Worm (Caenorhabditis elegans) whole organism, L1 larva: ENCODE results near the gene arf-5.

Experiments used
- C04F5.9 ChIP-seq: sonication (generic microtip); optimal IDR thresholded peaks from 2 replicates; lab custom pipeline; 2016; ENCODE audit warnings: missing genetic modification characterization, missing compliant biosample characterization
- C16A3.4 ChIP-seq: fragments of 150-350 bp; optimal IDR thresholded peaks from 2 replicates; lab custom pipeline; 2014; ENCODE audit warnings: missing biosample characterization, missing genetic modification characterization
- Y116A8C.19 ChIP-seq: sonication (generic microtip); optimal IDR thresholded peaks from 2 replicates; lab custom pipeline; 2016; ENCODE audit warnings: missing compliant biosample characterization, missing genetic modification characterization, borderline replicate concordance
- blmp-1 ChIP-seq: fragments of 150-350 bp; optimal IDR thresholded peaks from 2 replicates; lab custom pipeline; 2014; ENCODE audit warnings: missing biosample characterization, missing genetic modification characterization
- ceh-63 ChIP-seq: fragments of 200-800 bp; sonication (Bioruptor generic); optimal IDR thresholded peaks from 2 replicates; lab custom pipeline; 2018; ENCODE audit warnings: mild to moderate bottlenecking, missing genetic modification characterization, missing compliant biosample characterization
- ceh-8 ChIP-seq: fragments of 200-800 bp; sonication (Bioruptor generic); optimal IDR thresholded peaks from 2 replicates; lab custom pipeline; 2018; ENCODE audit warnings: mild to moderate bottlenecking, missing genetic modification characterization, moderate library complexity, missing compliant biosample characterization
- ceh-82 ChIP-seq, 3 experiments: fragments of 150-350 bp in 1 of 3; sonication (generic microtip) in 2 of 3; optimal IDR thresholded peaks; 2 replicates each; lab custom pipeline; 2014 to 2017; ENCODE audit warnings: missing biosample characterization in 3 of 3, missing genetic modification characterization in 3 of 3
- ceh-88 ChIP-seq: fragments of 200-800 bp; sonication (Bioruptor generic); IDR thresholded peaks from 2 replicates; pipeline ENCODE4 v1.3.6; 2022; ENCODE audit warnings: missing genetic modification characterization, missing compliant biosample characterization
- dpl-1 ChIP-seq, 3 experiments: fragments of 150-350 bp in 2 of 3; sonication (generic microtip) in 1 of 3; optimal IDR thresholded peaks; 2 replicates each; lab custom pipeline; 2014 to 2017; ENCODE audit warnings: missing biosample characterization in 3 of 3, missing genetic modification characterization in 3 of 3, missing genetic modification reagents in 3 of 3
- dsc-1 ChIP-seq: sonication (generic microtip); optimal IDR thresholded peaks from 2 replicates; lab custom pipeline; 2016; ENCODE audit warnings: mild to moderate bottlenecking, missing genetic modification characterization, missing compliant biosample characterization
- efl-1 ChIP-seq, 4 experiments: fragments of 150-350 bp; optimal IDR thresholded peaks in 3 of 4; peaks in 1 of 4; 1 replicate in 1 of 4; 2 replicates in 3 of 4; lab custom pipeline; 2014; ENCODE audit warnings: missing biosample characterization in 2 of 4, missing genetic modification characterization in 2 of 4, missing genetic modification reagents in 2 of 4
- efl-3 ChIP-seq: fragments of 200-800 bp; sonication (Bioruptor generic); optimal IDR thresholded peaks from 2 replicates; lab custom pipeline; 2018; ENCODE audit warnings: mild to moderate bottlenecking, missing genetic modification characterization, missing compliant biosample characterization
- egl-13 ChIP-seq: sonication (generic microtip); optimal IDR thresholded peaks from 2 replicates; lab custom pipeline; 2016; ENCODE audit warnings: missing genotype, missing genetic modification reagents, missing genetic modification characterization, missing compliant biosample characterization
- elt-2 ChIP-seq: sonication (generic microtip); optimal IDR thresholded peaks from 2 replicates; lab custom pipeline; 2016; ENCODE audit warnings: missing genetic modification characterization, mild to moderate bottlenecking, inconsistent platforms, missing compliant biosample characterization, missing genetic modification reagents
- elt-3 ChIP-seq, 6 experiments: fragments of 150-350 bp in 1 of 6; sonication (generic microtip); optimal IDR thresholded peaks; 2 replicates each; lab custom pipeline; 2017 to 2018; ENCODE audit warnings: missing biosample characterization in 6 of 6, missing genetic modification characterization in 6 of 6, inconsistent platforms in 1 of 6
- fkh-10 ChIP-seq: sonication (generic microtip); optimal IDR thresholded peaks from 2 replicates; lab custom pipeline; 2017; ENCODE audit warnings: missing biosample characterization, missing genetic modification reagents, missing genetic modification characterization
- fkh-4 ChIP-seq: sonication (generic microtip); optimal IDR thresholded peaks from 2 replicates; lab custom pipeline; 2016; ENCODE audit warnings: missing compliant biosample characterization, missing genetic modification characterization, borderline replicate concordance
- fkh-8 ChIP-seq: sonication (generic microtip); optimal IDR thresholded peaks from 2 replicates; lab custom pipeline; 2016; ENCODE audit warnings: mild to moderate bottlenecking, missing genetic modification characterization, missing compliant biosample characterization
- fos-1 ChIP-seq: fragments of 150-350 bp; optimal IDR thresholded peaks from 2 replicates; lab custom pipeline; 2014; ENCODE audit warnings: missing biosample characterization, missing genetic modification characterization
- grh-1 ChIP-seq: fragments of 200-800 bp; sonication (Bioruptor generic); IDR thresholded peaks from 2 replicates; pipeline ENCODE4 v1.3.6; 2022; ENCODE audit warnings: missing genetic modification reagents, missing genetic modification characterization, missing compliant biosample characterization
- isw-1 ChIP-seq: fragments of 200-800 bp; sonication (Bioruptor generic); IDR thresholded peaks from 2 replicates; pipeline ENCODE4 v1.3.6; 2022; ENCODE audit warnings: missing genetic modification characterization, missing compliant biosample characterization
- jun-1 ChIP-seq: fragments of 150-350 bp; optimal IDR thresholded peaks from 2 replicates; lab custom pipeline; 2014; ENCODE audit warnings: missing biosample characterization, missing genetic modification reagents, missing genetic modification characterization
- lin-15B ChIP-seq: fragments of 150-350 bp; sonication (generic microtip); optimal IDR thresholded peaks from 3 replicates; lab custom pipeline; 2014; ENCODE audit warnings: missing biosample characterization, missing genetic modification characterization
- lin-39 ChIP-seq: fragments of 150-350 bp; optimal IDR thresholded peaks from 2 replicates; lab custom pipeline; 2014; ENCODE audit warnings: missing biosample characterization, missing genetic modification reagents, missing genetic modification characterization
- lir-3 ChIP-seq: sonication (generic microtip); optimal IDR thresholded peaks from 2 replicates; lab custom pipeline; 2016; ENCODE audit warnings: mild to moderate bottlenecking, missing genetic modification characterization, moderate library complexity, missing compliant biosample characterization; ENCODE audit not compliant: poor library complexity
- lsy-2 ChIP-seq, 2 experiments: fragments of 150-350 bp; optimal IDR thresholded peaks; 2 replicates each; lab custom pipeline; 2014; ENCODE audit warnings: missing biosample characterization in 2 of 2, missing genetic modification characterization in 2 of 2
- mab-9 ChIP-seq: fragments of 200-800 bp; sonication (Bioruptor generic); IDR thresholded peaks from 2 replicates; pipeline ENCODE4 v1.3.6; 2022; ENCODE audit warnings: missing genetic modification reagents, missing genetic modification characterization, missing compliant biosample characterization
- mdl-1 ChIP-seq, 2 experiments: fragments of 150-350 bp; optimal IDR thresholded peaks; 2 replicates each; lab custom pipeline; 2014 to 2017; ENCODE audit warnings: missing biosample characterization in 2 of 2, missing genetic modification characterization in 2 of 2, inconsistent platforms in 1 of 2
- mep-1 ChIP-seq: fragments of 150-350 bp; optimal IDR thresholded peaks from 2 replicates; lab custom pipeline; 2014; ENCODE audit warnings: missing biosample characterization, missing genetic modification characterization
- nhr-12 ChIP-seq: sonication (generic microtip); optimal IDR thresholded peaks from 2 replicates; lab custom pipeline; 2017; ENCODE audit warnings: missing biosample characterization, missing genetic modification characterization
- nhr-20 ChIP-seq: sonication (generic microtip); optimal IDR thresholded peaks from 2 replicates; lab custom pipeline; 2016; ENCODE audit warnings: mild to moderate bottlenecking, missing genetic modification characterization, missing compliant biosample characterization
- nhr-28 ChIP-seq: fragments of 150-350 bp; optimal IDR thresholded peaks from 2 replicates; lab custom pipeline; 2014; ENCODE audit warnings: missing biosample characterization, missing genetic modification characterization
- nhr-85 ChIP-seq: sonication (generic microtip); peaks from one replicate; lab custom pipeline; 2016; ENCODE audit warnings: missing genetic modification characterization, inconsistent platforms, missing compliant biosample characterization
- pag-3 ChIP-seq: sonication (generic microtip); optimal IDR thresholded peaks from 2 replicates; lab custom pipeline; 2017; ENCODE audit warnings: missing genetic modification characterization, mild to moderate bottlenecking, missing compliant biosample characterization, antibody characterized with exemption, borderline replicate concordance; ENCODE audit not compliant: insufficient read depth
- pax-3 ChIP-seq: fragments of 200-800 bp; sonication (Bioruptor generic); optimal IDR thresholded peaks from 2 replicates; lab custom pipeline; 2018; ENCODE audit warnings: mild to moderate bottlenecking, missing genetic modification characterization, moderate library complexity, missing compliant biosample characterization
- rnt-1 ChIP-seq: sonication (generic microtip); optimal IDR thresholded peaks from 2 replicates; lab custom pipeline; 2016; ENCODE audit warnings: mild to moderate bottlenecking, missing genetic modification characterization, moderate library complexity, missing compliant biosample characterization
- sox-4 ChIP-seq: sonication (generic microtip); optimal IDR thresholded peaks from 2 replicates; lab custom pipeline; 2016; ENCODE audit warnings: missing genetic modification characterization, missing compliant biosample characterization
- swsn-7 ChIP-seq: sonication (generic microtip); optimal IDR thresholded peaks from 2 replicates; lab custom pipeline; 2016; ENCODE audit warnings: missing genetic modification characterization, missing compliant biosample characterization
- tbx-2 ChIP-seq: sonication (generic microtip); optimal IDR thresholded peaks from 2 replicates; lab custom pipeline; 2016; ENCODE audit warnings: missing genetic modification characterization, missing compliant biosample characterization
- unc-86 ChIP-seq: sonication (generic microtip); optimal IDR thresholded peaks from 2 replicates; lab custom pipeline; 2016; ENCODE audit warnings: missing genetic modification characterization, missing compliant biosample characterization
- unc-98 ChIP-seq: fragments of 200-800 bp; sonication (Bioruptor generic); IDR thresholded peaks from 2 replicates; pipeline ENCODE4 v1.3.6; 2022; ENCODE audit warnings: missing genetic modification characterization, missing compliant biosample characterization
- xbp-1 ChIP-seq: sonication (generic microtip); optimal IDR thresholded peaks from 2 replicates; lab custom pipeline; 2016; ENCODE audit warnings: missing genetic modification characterization, missing compliant biosample characterization
- ztf-11 ChIP-seq, 2 experiments: sonication (generic microtip); optimal IDR thresholded peaks; 2 replicates each; lab custom pipeline; 2016 to 2017; ENCODE audit warnings: missing genetic modification characterization in 2 of 2, missing biosample characterization in 1 of 2, missing compliant biosample characterization in 1 of 2

Gene arf-5

ce11 chrIV:8010521-8010920, 28.2 kb downstream of the arf-5 start:
- no peak for TF ChIP-seq unc-98
- no peak for TF ChIP-seq ceh-88
- TF ChIP-seq unc-86, result no peak
- no peak for TF ChIP-seq jun-1 (tag; lab: Kevin White, UChicago)
- TF ChIP-seq dpl-1 (GFP tag; optimal IDR thresholded peaks at IDR 0.05; lab: Kevin White, UChicago), result no peak
- TF ChIP-seq rnt-1 (tag; lab: Kevin White, UChicago), result no peak
- no peak for TF ChIP-seq pag-3 (tag; lab: Kevin White, UChicago)
- TF ChIP-seq elt-3 (tag; optimal IDR thresholded peaks at IDR 0.05; lab: Kevin White, UChicago), result no peak
- no peak for TF ChIP-seq mdl-1 (tag; optimal IDR thresholded peaks at IDR 0.05; lab: Kevin White, UChicago)
- no peak for TF ChIP-seq nhr-85 (tag; lab: Kevin White, UChicago)
- TF ChIP-seq sox-4, result no peak

ce11 chrIV:8012330-8012729, 30.0 kb downstream of the arf-5 start, which contains the start of gene Y42H9B.3:
TSS of gene Y42H9B.3 (minus strand) at chrIV:8012430.
- no peak for TF ChIP-seq mab-9 (GFP tag; lab: Robert Waterston, UW)
- no peak for TF ChIP-seq nhr-12 (tag; lab: Kevin White, UChicago)

- TF ChIP-seq efl-3 (no peak), lin-39 (tag; lab: Kevin White, UChicago) (no peak), Y116A8C.19 (tag; lab: Kevin White, UChicago) (no peak), nhr-28 (tag; lab: Kevin White, UChicago) (no peak), blmp-1 (tag; lab: Kevin White, UChicago) (no peak)
Measured at ce11 chrIV:8013849-8014248, 31.5 kb downstream of the arf-5 start, which contains the start of gene C26B2.8. TSS of gene C26B2.8 (plus strand) at chrIV:8014149.

- TF ChIP-seq egl-13 (tag; lab: Kevin White, UChicago), result peak; percentile 86
- TF ChIP-seq ceh-8 (GFP tag; lab: Kevin White, UChicago), result peak; percentile 37
- TF ChIP-seq jun-1 (tag; lab: Kevin White, UChicago), result peak; percentile 44
- peak; percentile 47 for TF ChIP-seq fkh-10 (GFP tag; lab: Kevin White, UChicago)
- TF ChIP-seq fos-1 (tag; lab: Kevin White, UChicago), result peak; percentile 21
- TF ChIP-seq swsn-7, result peak; percentile 81
- TF ChIP-seq mdl-1 (tag; optimal IDR thresholded peaks at IDR 0.05; lab: Kevin White, UChicago), result peak in 1 of 2 experiments; percentile 52
- TF ChIP-seq mep-1, result peak; percentile 22
- 0 out of 2 replicates have a peak, but pooled peaks have one; percentile 27 for TF ChIP-seq grh-1 (GFP tag; lab: Robert Waterston, UW)
- peak; percentile 75 for TF ChIP-seq fkh-8 (tag; lab: Kevin White, UChicago)
- TF ChIP-seq lir-3 (tag; lab: Kevin White, UChicago), result peak; percentile 88
- peak; percentile 76 for TF ChIP-seq tbx-2 (tag; lab: Kevin White, UChicago)
- TF ChIP-seq Y116A8C.19 (tag; lab: Kevin White, UChicago), result peak; percentile 28
- peak; percentile 47 to 82 (median 50) for TF ChIP-seq ceh-82 (tag; optimal IDR thresholded peaks at IDR 0.05; lab: Kevin White, UChicago)
- TF ChIP-seq lin-15B, result peak; percentile 36
- TF ChIP-seq rnt-1 (tag; lab: Kevin White, UChicago), result peak; percentile 95
- peak; percentile 48 for TF ChIP-seq fkh-4 (tag; lab: Kevin White, UChicago)
- peak; percentile 83 for TF ChIP-seq dsc-1 (tag; lab: Kevin White, UChicago)
- peak; percentile 81 for TF ChIP-seq isw-1
- TF ChIP-seq ceh-88, result peak; percentile 86
- peak; percentile 76 for TF ChIP-seq pax-3 (tag; lab: Kevin White, UChicago)
- TF ChIP-seq ztf-11 (tag; optimal IDR thresholded peaks at IDR 0.05; lab: Kevin White, UChicago), result peak in 1 of 2 experiments; percentile 94
- peak; percentile 76 for TF ChIP-seq unc-98
- peak; percentile 83 for TF ChIP-seq sox-4
- TF ChIP-seq ceh-63 (GFP tag; lab: Kevin White, UChicago), result peak; percentile 54
- TF ChIP-seq elt-2 (tag; lab: Kevin White, UChicago), result peak; percentile 5
- peak; percentile 84 for TF ChIP-seq xbp-1 (tag; lab: Kevin White, UChicago)
- TF ChIP-seq lsy-2 (tag; optimal IDR thresholded peaks at IDR 0.05; lab: Kevin White, UChicago), result peak; percentile 69 to 80
- TF ChIP-seq nhr-20 (tag; lab: Kevin White, UChicago), result peak; percentile 83
- peak; percentile 41 for TF ChIP-seq C16A3.4 (tag; lab: Kevin White, UChicago)
- peak; percentile 54 for TF ChIP-seq C04F5.9 (tag; lab: Kevin White, UChicago)
- TF ChIP-seq efl-1 (optimal IDR thresholded peaks at IDR 0.05; lab: Kevin White, UChicago), result peak; percentile 69 to 82
- peak; percentile 83 to 98 for TF ChIP-seq efl-1 (GFP tag; optimal IDR thresholded peaks at IDR 0.05 in 1 of 2; lab: Kevin White, UChicago)
Measured at ce11 chrIV:8015726-8016312, 33.5 kb downstream of the arf-5 start, which contains the start of gene C26B2.7. TSS of gene C26B2.7 (plus strand) at chrIV:8016274.
